Worm (Caenorhabditis elegans): ENCODE data around the gene ZC53.2.

DNA sequence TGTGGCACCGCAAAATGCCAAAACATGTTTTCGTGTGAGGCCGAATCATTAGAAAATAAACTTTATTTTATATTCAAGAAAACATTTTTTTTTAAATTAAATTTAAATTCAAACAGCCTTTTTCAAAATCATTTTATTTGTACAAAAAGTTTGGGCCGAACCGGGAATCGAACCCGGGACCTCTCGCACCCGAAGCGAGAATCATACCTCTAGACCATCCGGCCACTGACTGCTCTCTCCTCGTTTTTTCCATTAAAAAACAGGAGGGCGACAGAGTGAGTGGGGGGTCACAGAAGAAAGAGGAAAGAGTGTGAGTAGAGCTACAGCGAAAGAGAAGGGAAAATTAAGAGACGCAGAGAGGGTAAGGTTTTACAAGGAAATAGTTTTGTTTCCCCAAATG, 43.4 kb downstream of the ZC53.2 start:
- TF ChIP-seq med-1 (GFP tag; optimal IDR thresholded peaks at IDR 0.05; ENCODE audit: insufficient read depth) (peak; percentile 59), ztf-29 (GFP tag; IDR thresholded peaks at IDR 0.05) (peak; percentile 85), T22C8.4 (GFP tag; IDR thresholded peaks at IDR 0.05) (peak; percentile 78), flt-1 (GFP tag; IDR thresholded peaks at IDR 0.05) (peak; percentile 94), cog-1 (tag; optimal IDR thresholded peaks at IDR 0.05) (peak; percentile 66), ztf-23 (GFP tag; IDR thresholded peaks at IDR 0.05) (peak; percentile 88), tab-1 (GFP tag; IDR thresholded peaks at IDR 0.05) (peak; percentile 94), klf-2 (GFP tag; conservative IDR thresholded peaks at IDR 0.05) (peak; percentile 76)

Measured in whole organism, midembryonic.